Worm (Caenorhabditis elegans): ENCODE data around the gene npr-35.

Gene npr-35

ce11 chrIV:7747838-7748237 is 4.2 kb downstream of the npr-35 start, which contains the start of gene klo-1 (continued):
- TF ChIP-seq lim-7 (GFP tag; IDR thresholded peaks at IDR 0.05) (no peak), madf-9 (GFP tag; conservative IDR thresholded peaks at IDR 0.05) (no peak), daf-19 (GFP tag; conservative IDR thresholded peaks at IDR 0.05) (no peak), F26F4.8 (GFP tag; conservative IDR thresholded peaks at IDR 0.05) (no peak), ama-1 (optimal IDR thresholded peaks at IDR 0.05) (no peak), Y75B8A.6 (GFP tag; IDR thresholded peaks at IDR 0.05) (no peak), sdz-12 (GFP tag; optimal IDR thresholded peaks at IDR 0.05) (no peak), dpl-1 (GFP tag; optimal IDR thresholded peaks at IDR 0.05) (no peak), nhr-48 (tag; optimal IDR thresholded peaks at IDR 0.05) (no peak), arid-1 (GFP tag; conservative IDR thresholded peaks at IDR 0.05) (no peak), mep-1 (tag; optimal IDR thresholded peaks at IDR 0.05) (no peak), dmd-6 (GFP tag; IDR thresholded peaks at IDR 0.05) (peak; percentile 7; the same call in 1 of the 2 replicates), nhr-28 (tag; optimal IDR thresholded peaks at IDR 0.05) (peak; percentile 80), nhr-76 (tag; optimal IDR thresholded peaks at IDR 0.05) (no peak), ZK337.2 (GFP tag; IDR thresholded peaks at IDR 0.05) (no peak), daf-16 (GFP tag; optimal IDR thresholded peaks at IDR 0.05) (no peak), daf-16 (tag; optimal IDR thresholded peaks at IDR 0.05) (peak; percentile 93), ces-1 (GFP tag; optimal IDR thresholded peaks at IDR 0.05) (no peak), ctbp-1 (GFP tag; IDR thresholded peaks at IDR 0.05) (no peak), mxl-2 (GFP tag; conservative IDR thresholded peaks at IDR 0.05) (no peak), Y5F2A.4 (GFP tag; optimal IDR thresholded peaks at IDR 0.05) (no peak), mxl-3 (GFP tag; optimal IDR thresholded peaks at IDR 0.05) (no peak), nhr-111 (GFP tag; optimal IDR thresholded peaks at IDR 0.05) (no peak), pqm-1 (tag; optimal IDR thresholded peaks at IDR 0.05) (peak; percentile 96), F10B5.3 (tag; optimal IDR thresholded peaks at IDR 0.05) (no peak), lin-29 (GFP tag; IDR thresholded peaks at IDR 0.05) (no peak), mdl-1 (tag; optimal IDR thresholded peaks at IDR 0.05) (no peak), cey-2 (tag; optimal IDR thresholded peaks at IDR 0.05; ENCODE audit: borderline replicate concordance, insufficient read depth) (no peak), F37D6.2 (tag; optimal IDR thresholded peaks at IDR 0.05) (no peak), ZK546.5 (tag; optimal IDR thresholded peaks at IDR 0.05) (no peak)

DNA sequence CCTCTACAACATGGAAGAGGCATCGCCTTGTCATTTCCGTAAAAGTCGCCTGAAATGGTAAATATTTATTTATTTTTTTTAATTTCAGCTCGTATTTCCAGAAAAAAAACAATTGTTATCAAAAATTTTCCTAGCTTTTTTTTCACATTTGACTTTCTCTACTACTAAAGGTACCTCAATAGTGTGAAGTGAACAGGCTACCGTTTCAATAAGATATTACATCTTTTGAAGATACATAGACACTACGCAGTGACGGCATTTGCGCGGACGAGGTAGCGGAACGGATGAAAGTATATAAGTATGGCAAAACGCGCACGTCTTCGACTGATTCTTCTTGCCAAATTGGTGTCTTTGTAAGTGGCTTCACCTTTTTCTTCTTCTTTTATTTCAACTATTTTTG is 9.5 kb downstream of the npr-35 start, which contains the start of gene col-14:
Gene col-14, plus strand, starts transcription at position 301 of the 400 bp plus-strand sequence.
- TF ChIP-seq gei-8 (GFP tag; optimal IDR thresholded peaks at IDR 0.05) (no peak), lsy-2 (tag; optimal IDR thresholded peaks at IDR 0.05) (no peak), nhr-42 (GFP tag; IDR thresholded peaks at IDR 0.05) (no peak), dmd-9 (GFP tag; IDR thresholded peaks at IDR 0.05) (no peak), Y75B8A.6 (GFP tag; IDR thresholded peaks at IDR 0.05) (no peak), set-16 (GFP tag; IDR thresholded peaks at IDR 0.05) (no peak), lin-13 (GFP tag; optimal IDR thresholded peaks at IDR 0.05) (no peak), lin-39 (tag; optimal IDR thresholded peaks at IDR 0.05) (no peak), ceh-28 (tag; optimal IDR thresholded peaks at IDR 0.05) (no peak)

DNA sequence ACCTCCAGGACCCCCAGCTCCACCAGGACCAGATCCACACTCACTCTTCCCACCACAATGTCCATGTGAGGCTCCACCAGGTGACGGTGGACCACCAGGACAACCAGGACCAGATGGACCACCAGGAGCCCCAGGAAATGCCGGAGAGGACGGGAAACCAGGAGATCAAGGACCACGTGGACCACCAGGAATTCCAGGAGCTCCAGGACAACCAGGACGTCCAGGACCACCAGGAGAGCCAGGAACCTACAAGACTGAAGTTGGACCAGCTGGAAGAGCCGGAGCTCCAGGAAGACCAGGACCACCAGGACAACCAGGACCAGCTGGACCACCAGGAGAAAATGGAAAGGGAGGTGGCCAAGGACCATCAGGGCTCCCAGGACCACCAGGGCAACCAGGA is 10.5 kb downstream of the npr-35 start:
- TF ChIP-seq F49E8.2 (tag; optimal IDR thresholded peaks at IDR 0.05; ENCODE audit: borderline replicate concordance) (no peak), egl-43 (GFP tag; IDR thresholded peaks at IDR 0.05) (peak; percentile 76), lin-39 (tag; optimal IDR thresholded peaks at IDR 0.05) (no peak), ceh-62 (tag; optimal IDR thresholded peaks at IDR 0.05) (no peak), mes-2 (tag; optimal IDR thresholded peaks at IDR 0.05; ENCODE audit: poor library complexity, severe bottlenecking) (no peak), unc-62 (GFP tag; optimal IDR thresholded peaks at IDR 0.05 in 1 of 2) (no peak), unc-62 (tag; optimal IDR thresholded peaks at IDR 0.05) (no peak), aha-1 (tag) (peak; percentile 21), fos-1 (tag; optimal IDR thresholded peaks at IDR 0.05) (no peak), sdz-12 (GFP tag; optimal IDR thresholded peaks at IDR 0.05) (no peak), pha-4 (GFP tag; IDR thresholded peaks at IDR 0.05) (no peak), pha-4 (tag; optimal IDR thresholded peaks at IDR 0.05) (no peak), ZK337.2 (GFP tag; IDR thresholded peaks at IDR 0.05) (no peak), set-16 (GFP tag; IDR thresholded peaks at IDR 0.05) (peak; percentile 94), lin-38 (GFP tag; IDR thresholded peaks at IDR 0.05) (no peak), dve-1 (tag; optimal IDR thresholded peaks at IDR 0.05; ENCODE audit: insufficient read depth) (no peak), aly-2 (tag; optimal IDR thresholded peaks at IDR 0.05) (no peak), T26A8.4 (GFP tag; IDR thresholded peaks at IDR 0.05) (0 out of 2 replicates have a peak, but pooled peaks have one; percentile 47)

All from whole organism, L4 larva.